Worm (Caenorhabditis elegans): ENCODE data around the gene F08D12.12.

Gene F08D12.12

DNA sequence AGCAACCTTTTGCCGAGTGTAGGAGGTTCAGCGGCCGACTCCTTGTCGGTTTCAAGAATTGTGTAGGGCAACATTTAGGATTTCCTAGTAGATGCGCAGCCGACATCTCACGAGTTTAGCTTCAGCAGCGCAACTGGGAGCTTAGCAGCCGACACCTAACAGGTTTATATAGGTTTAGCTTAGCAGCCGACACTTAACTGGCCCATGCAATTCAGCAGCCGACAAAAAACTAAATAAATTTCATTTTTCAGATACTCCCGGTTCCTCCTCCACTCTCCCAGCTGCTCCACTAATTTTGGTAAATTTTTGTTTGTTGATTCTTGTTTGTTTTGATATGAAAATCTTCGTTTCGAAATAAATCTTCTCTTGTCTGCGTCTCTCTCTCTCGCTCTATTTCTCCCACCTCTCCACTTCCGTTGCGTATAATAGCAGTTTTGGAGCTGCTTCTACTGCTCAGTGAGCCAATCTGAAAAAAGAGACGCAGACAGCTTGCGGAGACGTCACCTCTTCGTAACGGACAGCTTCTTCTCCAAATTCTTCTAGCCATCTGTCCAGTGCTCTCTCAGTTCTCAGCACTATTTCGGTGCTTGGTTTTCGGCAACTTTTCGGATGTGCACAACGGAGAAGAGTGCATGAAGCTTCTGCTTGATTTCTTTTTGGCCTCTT, 38.8 kb downstream of the F08D12.12 start:
- TF ChIP-seq unc-62 (GFP tag; optimal IDR thresholded peaks at IDR 0.05), result peak; percentile 73
- peak; percentile 48 for TF ChIP-seq mep-1 (tag; optimal IDR thresholded peaks at IDR 0.05)
- TF ChIP-seq nhr-28 (tag; optimal IDR thresholded peaks at IDR 0.05), result no peak
- TF ChIP-seq ces-1 (GFP tag; optimal IDR thresholded peaks at IDR 0.05), result peak; percentile 80

DNA sequence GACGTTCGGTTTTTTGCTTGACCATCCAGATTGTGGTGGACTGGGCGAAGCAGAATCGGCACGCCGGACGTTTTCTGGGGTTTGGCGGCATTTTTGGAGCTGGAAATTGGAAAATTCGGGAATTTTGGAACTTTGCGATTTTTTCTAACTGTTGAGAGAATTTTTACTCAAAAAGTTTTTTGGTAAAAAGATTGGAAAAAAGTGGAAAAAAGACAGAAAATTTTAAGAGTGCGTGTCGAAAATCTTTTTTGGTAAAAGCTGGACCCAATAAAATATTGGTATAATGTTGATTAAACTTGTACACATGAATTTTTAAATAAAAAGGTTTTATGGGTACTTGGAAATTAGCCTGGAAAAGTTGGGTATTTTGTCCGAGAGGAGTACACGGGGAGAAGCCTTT, 44.6 kb downstream of the F08D12.12 start, which contains the start of gene T05A8.7:
T05A8.7 (minus strand) TSS at position 101 of the 400 bp plus-strand sequence.
- TF ChIP-seq mab-5 (tag; optimal IDR thresholded peaks at IDR 0.05), result no peak
- no peak for TF ChIP-seq drap-1 (GFP tag; optimal IDR thresholded peaks at IDR 0.05)
- no peak for TF ChIP-seq nhr-76 (tag; optimal IDR thresholded peaks at IDR 0.05)
- TF ChIP-seq mls-2 (tag; optimal IDR thresholded peaks at IDR 0.05), result no peak
- no peak for TF ChIP-seq nhr-12 (tag; optimal IDR thresholded peaks at IDR 0.05)
- no peak for TF ChIP-seq nhr-2 (tag; optimal IDR thresholded peaks at IDR 0.05)
- no peak for TF ChIP-seq blmp-1 (tag; optimal IDR thresholded peaks at IDR 0.05)
- TF ChIP-seq ztf-11 (tag; optimal IDR thresholded peaks at IDR 0.05), result no peak
- no peak for TF ChIP-seq ceh-43 (GFP tag; optimal IDR thresholded peaks at IDR 0.05)
- TF ChIP-seq lsy-2 (tag; optimal IDR thresholded peaks at IDR 0.05), result no peak
- no peak for TF ChIP-seq M03D4.4 (tag; optimal IDR thresholded peaks at IDR 0.05)
- no peak for TF ChIP-seq unc-120 (tag; optimal IDR thresholded peaks at IDR 0.05; ENCODE audit: poor library complexity, severe bottlenecking)

DNA sequence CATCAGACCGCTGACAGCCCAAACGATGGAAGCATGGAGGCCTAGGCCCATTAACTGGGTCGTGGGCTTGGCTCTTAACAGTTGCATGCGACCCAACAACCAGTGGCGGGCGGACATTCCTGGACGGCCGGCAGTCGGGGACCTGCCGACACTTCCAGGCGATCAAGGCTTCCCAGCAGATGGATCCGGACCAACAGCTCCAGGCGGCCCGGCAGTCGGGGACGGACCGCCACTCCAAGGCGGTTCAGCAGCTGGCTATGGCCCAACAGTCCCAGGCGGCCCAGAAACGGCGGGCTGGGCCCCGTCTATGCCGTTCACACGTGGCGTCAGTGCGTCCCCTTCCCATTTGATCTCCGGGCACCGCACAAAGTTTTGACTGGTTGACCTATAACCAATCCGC, 45.5 kb downstream of the F08D12.12 start:
- TF ChIP-seq nhr-28 (tag; optimal IDR thresholded peaks at IDR 0.05) (no peak), drap-1 (GFP tag; optimal IDR thresholded peaks at IDR 0.05) (no peak), nhr-237 (tag; optimal IDR thresholded peaks at IDR 0.05) (no peak), mls-2 (tag; optimal IDR thresholded peaks at IDR 0.05) (no peak)

DNA sequence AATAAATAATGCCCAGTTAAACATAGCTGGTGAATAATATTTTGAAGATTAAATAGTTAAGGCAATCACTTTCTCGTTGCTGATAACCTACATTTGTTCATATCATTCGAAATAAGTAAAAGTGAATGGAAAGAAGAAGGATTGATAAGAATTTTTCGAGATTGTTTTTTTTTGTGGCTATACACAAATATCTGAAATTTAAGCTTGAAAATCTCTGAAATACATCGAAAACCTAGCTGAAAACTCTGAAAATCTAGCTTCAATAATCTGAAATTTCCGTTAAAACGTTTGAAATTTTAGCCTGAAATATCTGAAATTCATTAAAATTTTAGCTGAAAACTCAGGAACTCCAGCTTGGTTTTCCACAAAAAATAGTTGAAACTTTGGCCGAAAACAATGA, 47.3 kb downstream of the F08D12.12 start, which contains the start of gene T05A8.6:
T05A8.6 (minus strand) TSS at position 101 of the 400 bp plus-strand sequence.
- no peak for TF ChIP-seq unc-62 (GFP tag; optimal IDR thresholded peaks at IDR 0.05)
- TF ChIP-seq ceh-43 (GFP tag; optimal IDR thresholded peaks at IDR 0.05), result no peak
- no peak for TF ChIP-seq elt-3 (tag; optimal IDR thresholded peaks at IDR 0.05)
- TF ChIP-seq nhr-2 (tag; optimal IDR thresholded peaks at IDR 0.05), result no peak
- no peak for TF ChIP-seq ham-2 (GFP tag; optimal IDR thresholded peaks at IDR 0.05)
- no peak for TF ChIP-seq nhr-12 (tag; optimal IDR thresholded peaks at IDR 0.05)
- TF ChIP-seq unc-120 (tag; optimal IDR thresholded peaks at IDR 0.05; ENCODE audit: poor library complexity, severe bottlenecking), result no peak
- TF ChIP-seq tbx-8 (GFP tag; optimal IDR thresholded peaks at IDR 0.05), result no peak
- no peak for TF ChIP-seq mab-5 (tag; optimal IDR thresholded peaks at IDR 0.05)
- TF ChIP-seq sptf-1 (tag; optimal IDR thresholded peaks at IDR 0.05), result no peak
- TF ChIP-seq elt-1 (tag; optimal IDR thresholded peaks at IDR 0.05; ENCODE audit: borderline replicate concordance, insufficient read depth), result no peak
- no peak for TF ChIP-seq flh-1 (GFP tag; optimal IDR thresholded peaks at IDR 0.05)
- no peak for TF ChIP-seq ces-1 (GFP tag; optimal IDR thresholded peaks at IDR 0.05)
- no peak for TF ChIP-seq snpc-4 (tag; optimal IDR thresholded peaks at IDR 0.05)

DNA sequence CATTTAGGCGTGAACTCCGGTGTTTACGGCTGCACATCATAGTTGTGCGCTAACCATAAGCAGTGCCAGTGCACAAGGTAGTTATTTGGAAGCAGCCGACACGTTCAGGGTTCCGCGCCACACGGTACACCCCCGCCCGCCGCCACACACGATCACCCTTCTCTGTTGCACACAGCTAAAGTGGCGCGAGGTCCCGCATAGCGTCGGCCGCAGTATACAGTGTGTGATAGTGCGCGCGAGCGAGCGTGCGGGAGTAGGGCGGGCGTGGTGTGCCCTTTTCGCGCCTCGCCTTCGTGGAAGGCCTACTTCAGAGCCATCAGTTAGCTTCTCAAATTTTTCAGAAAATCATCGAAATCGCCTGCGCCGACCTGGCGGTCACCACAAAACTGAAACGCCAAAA, 49.9 kb downstream of the F08D12.12 start:
- no peak for TF ChIP-seq M03D4.4 (tag; optimal IDR thresholded peaks at IDR 0.05)
- no peak for TF ChIP-seq sem-2 (GFP tag; optimal IDR thresholded peaks at IDR 0.05)
- no peak for TF ChIP-seq unc-62 (GFP tag; optimal IDR thresholded peaks at IDR 0.05)
- no peak for TF ChIP-seq ceh-83 (GFP tag; optimal IDR thresholded peaks at IDR 0.05)
- no peak for TF ChIP-seq ztf-11 (tag; optimal IDR thresholded peaks at IDR 0.05)
- no peak for TF ChIP-seq bed-3 (GFP tag; optimal IDR thresholded peaks at IDR 0.05)
- no peak for TF ChIP-seq tbx-8 (GFP tag; optimal IDR thresholded peaks at IDR 0.05)
- no peak for TF ChIP-seq lsy-2 (tag; optimal IDR thresholded peaks at IDR 0.05)
- no peak for TF ChIP-seq cnd-1 (tag; optimal IDR thresholded peaks at IDR 0.05)
- no peak for TF ChIP-seq hlh-1 (tag; optimal IDR thresholded peaks at IDR 0.05)
- TF ChIP-seq flh-1 (GFP tag; optimal IDR thresholded peaks at IDR 0.05), result no peak
- no peak for TF ChIP-seq nhr-12 (tag; optimal IDR thresholded peaks at IDR 0.05)
- no peak for TF ChIP-seq drap-1 (GFP tag; optimal IDR thresholded peaks at IDR 0.05)
- TF ChIP-seq nhr-2 (tag; optimal IDR thresholded peaks at IDR 0.05), result no peak
